Fruit fly (Drosophila melanogaster) whole organism: ENCODE results near the gene unc-45.

Experiments
- CG8478 ChIP-seq: fragments of >200 bp; optimal IDR thresholded peaks from 2 replicates; lab custom pipeline; 2018; ENCODE audit warnings: inconsistent platforms
- EcR ChIP-seq, 2 experiments: fragments of >200 bp; optimal IDR thresholded peaks; 2 replicates each; lab custom pipeline; 2017; ENCODE audit warnings: missing biosample characterization in 2 of 2, missing genetic modification characterization in 2 of 2, missing genetic modification reagents in 2 of 2
- pan ChIP-seq: fragments of >200 bp; optimal IDR thresholded peaks from 2 replicates; lab custom pipeline; 2017
- psq ChIP-seq: fragments of >200 bp; optimal IDR thresholded peaks from 2 replicates; lab custom pipeline; 2017

- TF ChIP-seq EcR (GFP tag; optimal IDR thresholded peaks at IDR 0.05; lab: Kevin White, UChicago), result no peak
- no peak for TF ChIP-seq pan (lab: Kevin White, UChicago)
- no peak for TF ChIP-seq psq (lab: Kevin White, UChicago)
- no peak for TF ChIP-seq CG8478 (lab: Kevin White, UChicago)
Observed at dm6 chr3R:7992100-7992499, 41.0 kb upstream of the unc-45 start.
